Worm (Caenorhabditis elegans) whole organism, early embryonic: ENCODE measurements around the gene C13F10.5.
A peak's percentile ranks its signal among the peaks of the same experiment; 100 is the strongest.

Experiments
- B0310.2 ChIP-seq: sonication (generic microtip); optimal IDR thresholded peaks from 2 replicates; lab custom pipeline; 2016; ENCODE audit warnings: mild to moderate bottlenecking, missing genetic modification characterization, missing compliant biosample characterization
- F13C5.2 ChIP-seq: sonication (generic microtip); optimal IDR thresholded peaks from 2 replicates; lab custom pipeline; 2017; ENCODE audit warnings: mild to moderate bottlenecking, missing genetic modification characterization, inconsistent platforms, missing compliant biosample characterization
- aly-1 ChIP-seq: sonication (generic microtip); optimal IDR thresholded peaks from 2 replicates; lab custom pipeline; 2016; ENCODE audit warnings: missing genetic modification characterization, missing compliant biosample characterization
- ama-1 ChIP-seq: fragments of 150-350 bp; optimal IDR thresholded peaks from 2 replicates; lab custom pipeline; 2014
- ceh-13 ChIP-seq: fragments of 200-800 bp; sonication (Bioruptor generic); optimal IDR thresholded peaks from 2 replicates; lab custom pipeline; 2018; ENCODE audit warnings: mild to moderate bottlenecking, missing genetic modification characterization, missing compliant biosample characterization
- ceh-36 ChIP-seq: sonication (generic microtip); optimal IDR thresholded peaks from 2 replicates; lab custom pipeline; 2016; ENCODE audit warnings: missing genetic modification characterization, inconsistent platforms, missing compliant biosample characterization
- ets-7 ChIP-seq: sonication (generic microtip); optimal IDR thresholded peaks from 2 replicates; lab custom pipeline; 2016; ENCODE audit warnings: missing genotype, missing genetic modification characterization, missing compliant biosample characterization
- flt-1 ChIP-seq: fragments of 200-800 bp; sonication (Bioruptor generic); IDR thresholded peaks from 2 replicates; pipeline ENCODE4 v1.3.6; 2022; ENCODE audit warnings: missing genetic modification characterization, missing compliant biosample characterization
- hmbx-1 ChIP-seq: sonication (generic microtip); optimal IDR thresholded peaks from 2 replicates; lab custom pipeline; 2016; ENCODE audit warnings: mild to moderate bottlenecking, missing genetic modification characterization, missing compliant biosample characterization
- hmg-4 ChIP-seq: fragments of 200-800 bp; sonication (Bioruptor generic); optimal IDR thresholded peaks from 2 replicates; lab custom pipeline; 2018; ENCODE audit warnings: mild to moderate bottlenecking, missing genetic modification characterization, missing compliant biosample characterization
- hnd-1 ChIP-seq: sonication (generic microtip); optimal IDR thresholded peaks from 2 replicates; lab custom pipeline; 2016; ENCODE audit warnings: missing genetic modification characterization, missing compliant biosample characterization
- pes-1 ChIP-seq: fragments of 200-800 bp; sonication (Bioruptor generic); IDR thresholded peaks from 2 replicates; pipeline ENCODE4 v1.3.6; 2022; ENCODE audit warnings: missing genetic modification reagents, missing genetic modification characterization, missing compliant biosample characterization
- scrt-1 ChIP-seq: fragments of 200-800 bp; sonication (Bioruptor generic); IDR thresholded peaks from 2 replicates; pipeline ENCODE4 v1.3.6; 2022; ENCODE audit warnings: missing genetic modification characterization, missing compliant biosample characterization
- sea-1 ChIP-seq: fragments of 200-800 bp; sonication (Bioruptor generic); conservative IDR thresholded peaks from 2 replicates; pipeline ENCODE4 v1.3.6; 2022; ENCODE audit warnings: missing genetic modification characterization, missing compliant biosample characterization
- tbx-11 ChIP-seq: fragments of 200-800 bp; sonication (Bioruptor generic); IDR thresholded peaks from 2 replicates; pipeline ENCODE4 v1.3.6; 2022; ENCODE audit warnings: missing genetic modification characterization, missing compliant biosample characterization
- tbx-37 ChIP-seq: fragments of 200-800 bp; sonication (Bioruptor generic); conservative IDR thresholded peaks from 2 replicates; pipeline ENCODE4 v1.3.6; 2022; ENCODE audit warnings: missing genetic modification reagents, missing genetic modification characterization, missing compliant biosample characterization
- tra-4 ChIP-seq: sonication (generic microtip); optimal IDR thresholded peaks from 2 replicates; lab custom pipeline; 2017; ENCODE audit warnings: missing genetic modification characterization, missing compliant biosample characterization

Gene C13F10.5

DNA sequence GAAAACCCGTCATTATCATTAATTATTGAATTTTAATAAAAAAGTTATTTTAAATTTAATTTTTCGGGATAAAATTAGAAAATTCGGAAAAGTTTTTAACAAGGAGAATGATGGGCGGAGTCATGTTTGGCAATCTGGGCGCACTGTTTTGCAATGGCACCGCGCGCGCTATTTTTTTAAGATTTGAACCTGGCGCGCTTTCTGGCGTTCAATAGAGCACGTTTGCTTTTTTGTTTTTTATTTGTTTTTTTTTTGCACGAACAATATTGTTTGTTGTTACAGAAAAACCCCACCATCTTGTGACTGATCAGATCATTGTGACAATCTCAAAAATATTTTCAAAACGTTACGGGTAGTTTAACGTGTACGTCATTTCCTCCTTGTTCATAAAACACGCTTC lies 18.2 kb upstream of the C13F10.5 start, which contains the start of gene hyls-1:
hyls-1 (plus strand) TSS at position 249 of the 400 bp plus-strand sequence.
- TF ChIP-seq tbx-37 (GFP tag; lab: Robert Waterston, UW) = peak; percentile 41; the same call in 1 of the 2 replicates
- TF ChIP-seq hmbx-1 (tag; lab: Kevin White, UChicago) = no peak
- TF ChIP-seq ceh-36 (tag; lab: Kevin White, UChicago) = no peak
- TF ChIP-seq F13C5.2 (tag; lab: Kevin White, UChicago) = peak; percentile 60
- no peak for TF ChIP-seq flt-1 (GFP tag; lab: Robert Waterston, UW)
- no peak for TF ChIP-seq sea-1
- TF ChIP-seq hmg-4 (GFP tag; lab: Kevin White, UChicago) = peak; percentile 5
- no peak for TF ChIP-seq tra-4 (tag; lab: Kevin White, UChicago)

- TF ChIP-seq B0310.2 (tag; lab: Kevin White, UChicago) (no peak), tra-4 (tag; lab: Kevin White, UChicago) (no peak), sea-1 (no peak), scrt-1 (GFP tag; lab: Robert Waterston, UW) (no peak)
These were observed 18.0 kb upstream of the C13F10.5 start, which contains the start of gene hpo-9 for ce11 chrV:7237094-7237132. TSS of gene hpo-9 (minus strand) at chrV:7237130.

- TF ChIP-seq flt-1 (GFP tag; lab: Robert Waterston, UW) (no peak), scrt-1 (GFP tag; lab: Robert Waterston, UW) (no peak), ets-7 (tag; lab: Kevin White, UChicago) (no peak), ceh-36 (tag; lab: Kevin White, UChicago) (no peak), tbx-11 (GFP tag; lab: Robert Waterston, UW) (no peak), F13C5.2 (tag; lab: Kevin White, UChicago) (no peak), ceh-13 (GFP tag; lab: Kevin White, UChicago) (no peak), hmg-4 (GFP tag; lab: Kevin White, UChicago) (no peak), hmbx-1 (tag; lab: Kevin White, UChicago) (no peak), B0310.2 (tag; lab: Kevin White, UChicago) (no peak), aly-1 (tag; lab: Kevin White, UChicago) (no peak), sea-1 (no peak), ama-1 (lab: Kevin White, UChicago) (no peak), tbx-37 (GFP tag; lab: Robert Waterston, UW) (no peak), hnd-1 (tag; lab: Kevin White, UChicago) (no peak), pes-1 (GFP tag; lab: Robert Waterston, UW) (no peak), tra-4 (tag; lab: Kevin White, UChicago) (no peak)
These were observed 17.8 kb upstream of the C13F10.5 start for ce11 chrV:7236694-7237093.

- no peak for TF ChIP-seq sea-1
- TF ChIP-seq flt-1 (GFP tag; lab: Robert Waterston, UW) = no peak
- no peak for TF ChIP-seq ceh-36 (tag; lab: Kevin White, UChicago)
- TF ChIP-seq scrt-1 (GFP tag; lab: Robert Waterston, UW) = no peak
- TF ChIP-seq pes-1 (GFP tag; lab: Robert Waterston, UW) = no peak
- no peak for TF ChIP-seq hmg-4 (GFP tag; lab: Kevin White, UChicago)
- TF ChIP-seq ama-1 (lab: Kevin White, UChicago) = no peak
- no peak for TF ChIP-seq ceh-13 (GFP tag; lab: Kevin White, UChicago)
- no peak for TF ChIP-seq hnd-1 (tag; lab: Kevin White, UChicago)
- no peak for TF ChIP-seq ets-7 (tag; lab: Kevin White, UChicago)
- no peak for TF ChIP-seq aly-1 (tag; lab: Kevin White, UChicago)
- no peak for TF ChIP-seq tbx-37 (GFP tag; lab: Robert Waterston, UW)
- TF ChIP-seq hmbx-1 (tag; lab: Kevin White, UChicago) = no peak
- no peak for TF ChIP-seq F13C5.2 (tag; lab: Kevin White, UChicago)
- TF ChIP-seq tra-4 (tag; lab: Kevin White, UChicago) = no peak
- TF ChIP-seq B0310.2 (tag; lab: Kevin White, UChicago) = no peak
- TF ChIP-seq tbx-11 (GFP tag; lab: Robert Waterston, UW) = no peak
These were observed 15.8 kb upstream of the C13F10.5 start, which contains the start of gene C05C8.5 for ce11 chrV:7234726-7235125. TSS of gene C05C8.5 (minus strand) at chrV:7234826.

- TF ChIP-seq hmg-4 (GFP tag; lab: Kevin White, UChicago) (no peak), flt-1 (GFP tag; lab: Robert Waterston, UW) (no peak), ceh-13 (GFP tag; lab: Kevin White, UChicago) (no peak), ceh-36 (tag; lab: Kevin White, UChicago) (no peak), ama-1 (lab: Kevin White, UChicago) (no peak), ets-7 (tag; lab: Kevin White, UChicago) (no peak), tra-4 (tag; lab: Kevin White, UChicago) (no peak), tbx-37 (GFP tag; lab: Robert Waterston, UW) (no peak), B0310.2 (tag; lab: Kevin White, UChicago) (no peak), tbx-11 (GFP tag; lab: Robert Waterston, UW) (no peak), hnd-1 (tag; lab: Kevin White, UChicago) (no peak), hmbx-1 (tag; lab: Kevin White, UChicago) (no peak), sea-1 (no peak), aly-1 (tag; lab: Kevin White, UChicago) (no peak), scrt-1 (GFP tag; lab: Robert Waterston, UW) (no peak), pes-1 (GFP tag; lab: Robert Waterston, UW) (no peak), F13C5.2 (tag; lab: Kevin White, UChicago) (no peak)
These were observed 12.6 kb upstream of the C13F10.5 start for ce11 chrV:7231524-7231923.

DNA sequence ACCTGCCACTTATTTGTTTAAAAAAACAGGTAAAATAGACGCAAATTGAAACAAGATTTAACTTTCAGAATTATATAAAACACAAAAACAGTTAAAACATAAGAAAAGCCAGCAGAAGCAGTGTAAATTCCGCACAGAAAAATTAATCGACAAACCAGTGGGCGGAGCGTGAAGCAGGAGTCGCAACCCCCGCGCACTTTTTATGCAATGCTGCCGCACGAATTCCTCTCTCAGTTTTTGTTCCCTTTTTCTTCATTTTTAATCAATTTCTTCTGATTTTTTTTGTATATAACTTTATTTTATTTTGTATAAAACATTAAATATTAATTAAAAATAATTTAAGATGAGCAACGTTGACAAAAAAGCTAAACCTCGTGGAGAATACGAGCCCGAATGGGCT lies 12.0 kb upstream of the C13F10.5 start, which contains the start of the genes gei-6 and krr-1:
gei-6 (minus strand) TSS at position 2 of the 400 bp plus-strand sequence.
krr-1 (plus strand) TSS at position 344 of the 400 bp plus-strand sequence.
- TF ChIP-seq hnd-1 (tag; lab: Kevin White, UChicago) (peak; percentile 70), scrt-1 (GFP tag; lab: Robert Waterston, UW) (peak; percentile 85), hmbx-1 (tag; lab: Kevin White, UChicago) (peak; percentile 31), sea-1 (peak; percentile 90), ets-7 (tag; lab: Kevin White, UChicago) (no peak), pes-1 (GFP tag; lab: Robert Waterston, UW) (peak; percentile 90), flt-1 (GFP tag; lab: Robert Waterston, UW) (peak; percentile 84), B0310.2 (tag; lab: Kevin White, UChicago) (peak; percentile 66), tbx-37 (GFP tag; lab: Robert Waterston, UW) (peak; percentile 88), tbx-11 (GFP tag; lab: Robert Waterston, UW) (peak; percentile 92), aly-1 (tag; lab: Kevin White, UChicago) (peak; percentile 22), ama-1 (lab: Kevin White, UChicago) (no peak), F13C5.2 (tag; lab: Kevin White, UChicago) (peak; percentile 90), ceh-36 (tag; lab: Kevin White, UChicago) (peak; percentile 87), ceh-13 (GFP tag; lab: Kevin White, UChicago) (peak; percentile 73), tra-4 (tag; lab: Kevin White, UChicago) (no peak), hmg-4 (GFP tag; lab: Kevin White, UChicago) (peak; percentile 83)
